Fruit fly (Drosophila melanogaster): ENCODE measurements around the gene Tsp29Fa.

dm6 chr2L:8937003-8937402 lies 3.2 kb downstream of the Tsp29Fa start, which contains the start of gene Tsp29Fb:
- TF ChIP-seq dmrt93B (GFP tag; optimal IDR thresholded peaks at IDR 0.05): peak; percentile 52
- TF ChIP-seq pan (optimal IDR thresholded peaks at IDR 0.05): no peak
- TF ChIP-seq Jra (GFP tag; optimal IDR thresholded peaks at IDR 0.05): peak; percentile 28
- peak; percentile 82 for TF ChIP-seq fru (GFP tag; optimal IDR thresholded peaks at IDR 0.05)
- TF ChIP-seq usp (GFP tag; optimal IDR thresholded peaks at IDR 0.05): no peak
- TF ChIP-seq sv (GFP tag; optimal IDR thresholded peaks at IDR 0.05): peak; percentile 58
- no peak for TF ChIP-seq lola (GFP tag; optimal IDR thresholded peaks at IDR 0.05)
- no peak for TF ChIP-seq Myc (optimal IDR thresholded peaks at IDR 0.05)
- peak; percentile 78 for TF ChIP-seq br (GFP tag; optimal IDR thresholded peaks at IDR 0.05)
- peak; percentile 87 for TF ChIP-seq h (GFP tag; optimal IDR thresholded peaks at IDR 0.05)
- TF ChIP-seq ey (GFP tag; optimal IDR thresholded peaks at IDR 0.05): peak; percentile 80
